Fruit fly (Drosophila melanogaster): Measurements from ENCODE around the gene CG3225.
A peak's percentile ranks its signal among the peaks of the same experiment; 100 is the strongest.

The CG3225 gene

dm6 chr2L:4810697-4811490, 7.2 kb downstream of the CG3225 start (continued):
- TF ChIP-seq NK7.1 (GFP tag; optimal IDR thresholded peaks at IDR 0.05) (peak; percentile 3), CG34422 (GFP tag; IDR thresholded peaks at IDR 0.05) (no peak), dan (GFP tag; IDR thresholded peaks at IDR 0.05) (no peak), CG6175 (GFP tag; IDR thresholded peaks at IDR 0.05) (peak; percentile 60; the same call in 1 of the 3 replicates), Lpt (GFP tag; optimal IDR thresholded peaks at IDR 0.05) (no peak), al (GFP tag; IDR thresholded peaks at IDR 0.05) (no peak), Ets97D (GFP tag; optimal IDR thresholded peaks at IDR 0.05) (peak; percentile 29), CG17361 (GFP tag; IDR thresholded peaks at IDR 0.05) (peak; percentile 89), exex (tag; optimal IDR thresholded peaks at IDR 0.05) (peak; percentile 17), HLHmδ (GFP tag; optimal IDR thresholded peaks at IDR 0.05) (no peak), CG7786 (GFP tag; optimal IDR thresholded peaks at IDR 0.05) (peak; percentile 27), tio (GFP tag; optimal IDR thresholded peaks at IDR 0.05) (peak; percentile 80), tin (GFP tag; optimal IDR thresholded peaks at IDR 0.05) (peak; percentile 58), peb (GFP tag; IDR thresholded peaks at IDR 0.05) (no peak), CG11398 (GFP tag; optimal IDR thresholded peaks at IDR 0.05) (no peak), CG13775 (GFP tag; optimal IDR thresholded peaks at IDR 0.05) (peak; percentile 81), CG7928 (GFP tag; optimal IDR thresholded peaks at IDR 0.05) (peak; percentile 32), sr (GFP tag; IDR thresholded peaks at IDR 0.05) (no peak), klu (GFP tag; IDR thresholded peaks at IDR 0.05) (peak; percentile 68; the same call in 1 of the 2 replicates), CG12219 (GFP tag; optimal IDR thresholded peaks at IDR 0.05) (peak; percentile 22), HmgD (GFP tag; optimal IDR thresholded peaks at IDR 0.05) (no peak), Fer3 (tag; optimal IDR thresholded peaks at IDR 0.05) (peak; percentile 23), crc (GFP tag; optimal IDR thresholded peaks at IDR 0.05) (no peak), chn (GFP tag; optimal IDR thresholded peaks at IDR 0.05) (peak; percentile 29), H15 (GFP tag; IDR thresholded peaks at IDR 0.05) (no peak), CG18599 (GFP tag; optimal IDR thresholded peaks at IDR 0.05) (peak; percentile 72), CG14014 (GFP tag; IDR thresholded peaks at IDR 0.05) (no peak), jing (GFP tag; optimal IDR thresholded peaks at IDR 0.05) (no peak), knrl (GFP tag; IDR thresholded peaks at IDR 0.05; ENCODE audit: partially characterized antibody) (no peak), CG2199 (GFP tag; IDR thresholded peaks at IDR 0.05) (no peak), dimm (GFP tag; IDR thresholded peaks at IDR 0.05) (no peak), CG42726 (GFP tag; IDR thresholded peaks at IDR 0.05; ENCODE audit: partially characterized antibody) (no peak), luna (GFP tag; optimal IDR thresholded peaks at IDR 0.05) (no peak), shn (GFP tag; optimal IDR thresholded peaks at IDR 0.05) (peak; percentile 50), CG12769 (tag; optimal IDR thresholded peaks at IDR 0.05) (peak; percentile 21), TFAM (GFP tag; optimal IDR thresholded peaks at IDR 0.05) (no peak), lbe (GFP tag; optimal IDR thresholded peaks at IDR 0.05) (no peak), CG13296 (GFP tag; optimal IDR thresholded peaks at IDR 0.05) (peak; percentile 74), CG2116 (GFP tag; optimal IDR thresholded peaks at IDR 0.05) (peak; percentile 37), mam (GFP tag; optimal IDR thresholded peaks at IDR 0.05) (no peak), sima (GFP tag; optimal IDR thresholded peaks at IDR 0.05) (no peak), CkIIα-i1 (GFP tag; IDR thresholded peaks at IDR 0.05) (no peak), gem (tag; optimal IDR thresholded peaks at IDR 0.05) (peak; percentile 85), wek (GFP tag; optimal IDR thresholded peaks at IDR 0.05) (no peak), lola (GFP tag; optimal IDR thresholded peaks at IDR 0.05) (peak in 1 of 3 experiments; percentile 81), ro (GFP tag; IDR thresholded peaks at IDR 0.05) (no peak), eyg (GFP tag; optimal IDR thresholded peaks at IDR 0.05) (no peak), CG6765 (GFP tag; optimal IDR thresholded peaks at IDR 0.05) (no peak), CG17359 (tag; optimal IDR thresholded peaks at IDR 0.05) (peak; percentile 25), chif (GFP tag; optimal IDR thresholded peaks at IDR 0.05) (peak in 1 of 2 experiments; percentile 64)

All from whole organism, embryonic.